Worm (Caenorhabditis elegans) whole organism, L1 larva: Measurements from ENCODE around the gene oac-12.

ENCODE experiments used
- C04F5.9 ChIP-seq: sonication (generic microtip); optimal IDR thresholded peaks from 2 replicates; lab custom pipeline; 2016; ENCODE audit warnings: missing genetic modification characterization, missing compliant biosample characterization
- C16A3.4 ChIP-seq: fragments of 150-350 bp; optimal IDR thresholded peaks from 2 replicates; lab custom pipeline; 2014; ENCODE audit warnings: missing biosample characterization, missing genetic modification characterization
- F16B12.6 ChIP-seq: fragments of 150-350 bp; optimal IDR thresholded peaks from 2 replicates; lab custom pipeline; 2014; ENCODE audit warnings: missing biosample characterization, missing genetic modification characterization
- Y116A8C.19 ChIP-seq: sonication (generic microtip); optimal IDR thresholded peaks from 2 replicates; lab custom pipeline; 2016; ENCODE audit warnings: missing compliant biosample characterization, missing genetic modification characterization, borderline replicate concordance
- alr-1 ChIP-seq: fragments of 200-800 bp; sonication (Bioruptor generic); optimal IDR thresholded peaks from 2 replicates; lab custom pipeline; 2018; ENCODE audit warnings: borderline replicate concordance, mild to moderate bottlenecking, missing genetic modification characterization, missing compliant biosample characterization
- blmp-1 ChIP-seq: fragments of 150-350 bp; optimal IDR thresholded peaks from 2 replicates; lab custom pipeline; 2014; ENCODE audit warnings: missing biosample characterization, missing genetic modification characterization
- ceh-8 ChIP-seq: fragments of 200-800 bp; sonication (Bioruptor generic); optimal IDR thresholded peaks from 2 replicates; lab custom pipeline; 2018; ENCODE audit warnings: mild to moderate bottlenecking, missing genetic modification characterization, moderate library complexity, missing compliant biosample characterization
- ceh-82 ChIP-seq, 3 experiments: fragments of 150-350 bp in 1 of 3; sonication (generic microtip) in 2 of 3; optimal IDR thresholded peaks; 2 replicates each; lab custom pipeline; 2014 to 2017; ENCODE audit warnings: missing biosample characterization in 3 of 3, missing genetic modification characterization in 3 of 3
- ceh-88 ChIP-seq: fragments of 200-800 bp; sonication (Bioruptor generic); IDR thresholded peaks from 2 replicates; pipeline ENCODE4 v1.3.6; 2022; ENCODE audit warnings: missing genetic modification characterization, missing compliant biosample characterization
- ceh-90 ChIP-seq: sonication (generic microtip); optimal IDR thresholded peaks from 2 replicates; lab custom pipeline; 2016; ENCODE audit warnings: missing genetic modification characterization, missing compliant biosample characterization
- dpl-1 ChIP-seq, 3 experiments: fragments of 150-350 bp in 2 of 3; sonication (generic microtip) in 1 of 3; optimal IDR thresholded peaks; 2 replicates each; lab custom pipeline; 2014 to 2017; ENCODE audit warnings: missing biosample characterization in 3 of 3, missing genetic modification characterization in 3 of 3, missing genetic modification reagents in 3 of 3
- dsc-1 ChIP-seq: sonication (generic microtip); optimal IDR thresholded peaks from 2 replicates; lab custom pipeline; 2016; ENCODE audit warnings: mild to moderate bottlenecking, missing genetic modification characterization, missing compliant biosample characterization
- elt-2 ChIP-seq: sonication (generic microtip); optimal IDR thresholded peaks from 2 replicates; lab custom pipeline; 2016; ENCODE audit warnings: missing genetic modification characterization, mild to moderate bottlenecking, inconsistent platforms, missing compliant biosample characterization, missing genetic modification reagents
- elt-3 ChIP-seq, 6 experiments: fragments of 150-350 bp in 1 of 6; sonication (generic microtip); optimal IDR thresholded peaks; 2 replicates each; lab custom pipeline; 2017 to 2018; ENCODE audit warnings: missing biosample characterization in 6 of 6, missing genetic modification characterization in 6 of 6, inconsistent platforms in 1 of 6
- ets-5 ChIP-seq: fragments of 200-800 bp; sonication (Bioruptor generic); IDR thresholded peaks from 2 replicates; pipeline ENCODE4 v1.3.6; 2022; ENCODE audit warnings: missing genetic modification characterization, missing compliant biosample characterization
- fkh-10 ChIP-seq: sonication (generic microtip); optimal IDR thresholded peaks from 2 replicates; lab custom pipeline; 2017; ENCODE audit warnings: missing biosample characterization, missing genetic modification reagents, missing genetic modification characterization
- fkh-4 ChIP-seq: sonication (generic microtip); optimal IDR thresholded peaks from 2 replicates; lab custom pipeline; 2016; ENCODE audit warnings: missing compliant biosample characterization, missing genetic modification characterization, borderline replicate concordance
- grh-1 ChIP-seq: fragments of 200-800 bp; sonication (Bioruptor generic); IDR thresholded peaks from 2 replicates; pipeline ENCODE4 v1.3.6; 2022; ENCODE audit warnings: missing genetic modification reagents, missing genetic modification characterization, missing compliant biosample characterization
- hlh-4 ChIP-seq: sonication (generic microtip); optimal IDR thresholded peaks from 2 replicates; lab custom pipeline; 2016; ENCODE audit warnings: mild to moderate bottlenecking, missing genetic modification characterization, missing compliant biosample characterization
- isw-1 ChIP-seq: fragments of 200-800 bp; sonication (Bioruptor generic); IDR thresholded peaks from 2 replicates; pipeline ENCODE4 v1.3.6; 2022; ENCODE audit warnings: missing genetic modification characterization, missing compliant biosample characterization
- jun-1 ChIP-seq: fragments of 150-350 bp; optimal IDR thresholded peaks from 2 replicates; lab custom pipeline; 2014; ENCODE audit warnings: missing biosample characterization, missing genetic modification reagents, missing genetic modification characterization
- lin-14 ChIP-seq: fragments of 200-800 bp; sonication (Bioruptor generic); optimal IDR thresholded peaks from 2 replicates; lab custom pipeline; 2018; ENCODE audit warnings: mild to moderate bottlenecking, missing genetic modification characterization, moderate library complexity, missing compliant biosample characterization
- lin-15B ChIP-seq: fragments of 150-350 bp; sonication (generic microtip); optimal IDR thresholded peaks from 3 replicates; lab custom pipeline; 2014; ENCODE audit warnings: missing biosample characterization, missing genetic modification characterization
- lin-35 ChIP-seq, 2 experiments: fragments of 150-350 bp; optimal IDR thresholded peaks; 2 replicates each; lab custom pipeline; 2014; ENCODE audit warnings: missing biosample characterization in 2 of 2, missing genetic modification characterization in 2 of 2, missing genetic modification reagents in 2 of 2
- lin-39 ChIP-seq: fragments of 150-350 bp; optimal IDR thresholded peaks from 2 replicates; lab custom pipeline; 2014; ENCODE audit warnings: missing biosample characterization, missing genetic modification reagents, missing genetic modification characterization
- lir-3 ChIP-seq: sonication (generic microtip); optimal IDR thresholded peaks from 2 replicates; lab custom pipeline; 2016; ENCODE audit warnings: mild to moderate bottlenecking, missing genetic modification characterization, moderate library complexity, missing compliant biosample characterization; ENCODE audit not compliant: poor library complexity
- mdl-1 ChIP-seq, 2 experiments: fragments of 150-350 bp; optimal IDR thresholded peaks; 2 replicates each; lab custom pipeline; 2014 to 2017; ENCODE audit warnings: missing biosample characterization in 2 of 2, missing genetic modification characterization in 2 of 2, inconsistent platforms in 1 of 2
- nhr-11 ChIP-seq: fragments of 150-350 bp; optimal IDR thresholded peaks from 2 replicates; lab custom pipeline; 2014; ENCODE audit warnings: missing biosample characterization, missing genetic modification characterization
- nhr-12 ChIP-seq: sonication (generic microtip); optimal IDR thresholded peaks from 2 replicates; lab custom pipeline; 2017; ENCODE audit warnings: missing biosample characterization, missing genetic modification characterization
- nhr-237 ChIP-seq: fragments of 150-350 bp; optimal IDR thresholded peaks from 2 replicates; lab custom pipeline; 2014; ENCODE audit warnings: missing biosample characterization, missing genetic modification characterization
- nhr-47 ChIP-seq: sonication (generic microtip); optimal IDR thresholded peaks from 2 replicates; lab custom pipeline; 2016; ENCODE audit warnings: mild to moderate bottlenecking, missing genetic modification characterization, moderate library complexity, missing compliant biosample characterization
- nhr-71 ChIP-seq: sonication (generic microtip); optimal IDR thresholded peaks from 2 replicates; lab custom pipeline; 2016; ENCODE audit warnings: mild to moderate bottlenecking, missing genetic modification characterization, moderate library complexity, missing compliant biosample characterization
- nhr-76 ChIP-seq: sonication (generic microtip); optimal IDR thresholded peaks from 2 replicates; lab custom pipeline; 2017; ENCODE audit warnings: missing biosample characterization, missing genetic modification characterization
- nhr-84 ChIP-seq: sonication (generic microtip); optimal IDR thresholded peaks from 2 replicates; lab custom pipeline; 2017; ENCODE audit warnings: missing biosample characterization, missing genetic modification characterization
- pax-3 ChIP-seq: fragments of 200-800 bp; sonication (Bioruptor generic); optimal IDR thresholded peaks from 2 replicates; lab custom pipeline; 2018; ENCODE audit warnings: mild to moderate bottlenecking, missing genetic modification characterization, moderate library complexity, missing compliant biosample characterization
- pqm-1 ChIP-seq: sonication (generic microtip); optimal IDR thresholded peaks from 3 replicates; lab custom pipeline; 2017; ENCODE audit warnings: missing biosample characterization, missing genetic modification characterization
- skn-1 ChIP-seq: fragments of 150-350 bp; optimal IDR thresholded peaks from 2 replicates; lab custom pipeline; 2014; ENCODE audit warnings: missing biosample characterization, missing genetic modification characterization
- snpc-4 ChIP-seq: fragments of 150-350 bp; optimal IDR thresholded peaks from 2 replicates; lab custom pipeline; 2014; ENCODE audit warnings: missing biosample characterization, missing genetic modification characterization
- sptf-1 ChIP-seq: fragments of 150-350 bp; optimal IDR thresholded peaks from 2 replicates; lab custom pipeline; 2014; ENCODE audit warnings: missing biosample characterization, missing genetic modification characterization
- sup-37 ChIP-seq: fragments of 200-800 bp; sonication (Bioruptor generic); optimal IDR thresholded peaks from 2 replicates; lab custom pipeline; 2018; ENCODE audit warnings: mild to moderate bottlenecking, missing genetic modification characterization, missing compliant biosample characterization
- swsn-7 ChIP-seq: sonication (generic microtip); optimal IDR thresholded peaks from 2 replicates; lab custom pipeline; 2016; ENCODE audit warnings: missing genetic modification characterization, missing compliant biosample characterization
- tlp-1 ChIP-seq: fragments of 150-350 bp; optimal IDR thresholded peaks from 2 replicates; lab custom pipeline; 2014; ENCODE audit warnings: missing biosample characterization, missing genetic modification characterization
- unc-130 ChIP-seq: fragments of 150-350 bp; optimal IDR thresholded peaks from 2 replicates; lab custom pipeline; 2017; ENCODE audit warnings: missing biosample characterization, missing genetic modification characterization, inconsistent platforms
- vab-15 ChIP-seq: sonication (generic microtip); optimal IDR thresholded peaks from 2 replicates; lab custom pipeline; 2017; ENCODE audit warnings: missing genotype, mild to moderate bottlenecking, missing genetic modification characterization, missing compliant biosample characterization
- xbp-1 ChIP-seq: sonication (generic microtip); optimal IDR thresholded peaks from 2 replicates; lab custom pipeline; 2016; ENCODE audit warnings: missing genetic modification characterization, missing compliant biosample characterization
- zag-1 ChIP-seq: fragments of 150-350 bp; optimal IDR thresholded peaks from 2 replicates; lab custom pipeline; 2014; ENCODE audit warnings: missing biosample characterization, missing genetic modification characterization
- zip-4 ChIP-seq: fragments of 200-800 bp; sonication (Bioruptor generic); optimal IDR thresholded peaks from 2 replicates; lab custom pipeline; 2018; ENCODE audit warnings: mild to moderate bottlenecking, missing genetic modification characterization, moderate library complexity, missing compliant biosample characterization
- ztf-11 ChIP-seq, 2 experiments: sonication (generic microtip); optimal IDR thresholded peaks; 2 replicates each; lab custom pipeline; 2016 to 2017; ENCODE audit warnings: missing genetic modification characterization in 2 of 2, missing biosample characterization in 1 of 2, missing compliant biosample characterization in 1 of 2

Gene oac-12

ce11 chrV:4357369-4357768 lies 25.0 kb upstream of the oac-12 start (continued):
- no peak for TF ChIP-seq ceh-88
- no peak for TF ChIP-seq nhr-12

- TF ChIP-seq nhr-71 (tag; lab: Kevin White, UChicago) (peak; percentile 24), grh-1 (GFP tag; lab: Robert Waterston, UW) (no peak), lin-14 (GFP tag; lab: Kevin White, UChicago) (peak; percentile 52)
Measured at ce11 chrV:4356047-4356612, 23.8 kb upstream of the oac-12 start.

ce11 chrV:4346799-4347198 lies 14.4 kb upstream of the oac-12 start, which contains the start of gene mcm-7:
Gene mcm-7 (plus strand): TSS chrV:4347166.
- TF ChIP-seq dsc-1 (tag; lab: Kevin White, UChicago): peak; percentile 12
- TF ChIP-seq zip-4 (GFP tag; lab: Kevin White, UChicago): no peak
- no peak for TF ChIP-seq nhr-76 (tag; lab: Kevin White, UChicago)
- TF ChIP-seq fkh-4 (tag; lab: Kevin White, UChicago): no peak
- TF ChIP-seq nhr-237 (tag; lab: Kevin White, UChicago): no peak
- no peak for TF ChIP-seq ztf-11 (tag; optimal IDR thresholded peaks at IDR 0.05; lab: Kevin White, UChicago)
- no peak for TF ChIP-seq alr-1 (tag; lab: Kevin White, UChicago)
- TF ChIP-seq fkh-10: no peak
- no peak for TF ChIP-seq nhr-84 (tag; lab: Kevin White, UChicago)
- TF ChIP-seq lir-3 (tag; lab: Kevin White, UChicago): no peak
- no peak for TF ChIP-seq zag-1 (tag; lab: Kevin White, UChicago)
- TF ChIP-seq ets-5 (GFP tag; lab: Robert Waterston, UW): no peak
- TF ChIP-seq snpc-4 (tag; lab: Kevin White, UChicago): peak; percentile 17
- TF ChIP-seq grh-1 (GFP tag; lab: Robert Waterston, UW): peak; percentile 14; the same call in 1 of the 2 replicates
- TF ChIP-seq nhr-11 (tag; lab: Kevin White, UChicago): no peak
- peak; percentile 33 for TF ChIP-seq lin-15B (tag; lab: Kevin White, UChicago)
- peak; percentile 94 to 98 for TF ChIP-seq lin-35 (GFP tag; optimal IDR thresholded peaks at IDR 0.05; lab: Kevin White, UChicago)
- no peak for TF ChIP-seq sup-37 (GFP tag; lab: Kevin White, UChicago)
- TF ChIP-seq nhr-47 (tag; lab: Kevin White, UChicago): peak; percentile 58
- TF ChIP-seq skn-1 (tag; lab: Kevin White, UChicago): peak; percentile 52
- peak; percentile 68 for TF ChIP-seq nhr-71 (tag; lab: Kevin White, UChicago)
- no peak for TF ChIP-seq C04F5.9
- TF ChIP-seq C16A3.4 (tag; lab: Kevin White, UChicago): peak; percentile 85
- no peak for TF ChIP-seq vab-15
- no peak for TF ChIP-seq hlh-4
- TF ChIP-seq ceh-88: no peak
- TF ChIP-seq ceh-8 (GFP tag; lab: Kevin White, UChicago): no peak
- TF ChIP-seq pqm-1 (tag; lab: Kevin White, UChicago): no peak
- TF ChIP-seq elt-3 (tag; optimal IDR thresholded peaks at IDR 0.05; lab: Kevin White, UChicago): peak in 2 of 6 experiments; percentile 11 to 58
- peak; percentile 46 for TF ChIP-seq xbp-1 (tag; lab: Kevin White, UChicago)
- TF ChIP-seq dpl-1 (GFP tag; optimal IDR thresholded peaks at IDR 0.05; lab: Kevin White, UChicago): peak; percentile 91 to 96 (median 95)
- peak; percentile 38 for TF ChIP-seq swsn-7
- peak; percentile 43 for TF ChIP-seq unc-130 (tag; lab: Kevin White, UChicago)
- no peak for TF ChIP-seq ceh-90 (tag; lab: Kevin White, UChicago)
- no peak; the same call in 1 of the 2 replicates for TF ChIP-seq isw-1
- no peak for TF ChIP-seq lin-39
- no peak for TF ChIP-seq blmp-1
- TF ChIP-seq mdl-1 (tag; optimal IDR thresholded peaks at IDR 0.05; lab: Kevin White, UChicago): peak in 1 of 2 experiments; percentile 53
- TF ChIP-seq F16B12.6 (tag; lab: Kevin White, UChicago): peak; percentile 37
- TF ChIP-seq jun-1 (tag; lab: Kevin White, UChicago): peak; percentile 18
- TF ChIP-seq tlp-1 (tag; lab: Kevin White, UChicago): no peak
- no peak for TF ChIP-seq Y116A8C.19 (tag; lab: Kevin White, UChicago)
- TF ChIP-seq sptf-1: no peak
- no peak for TF ChIP-seq elt-2 (tag; lab: Kevin White, UChicago)
- no peak for TF ChIP-seq pax-3
- TF ChIP-seq ceh-82 (tag; optimal IDR thresholded peaks at IDR 0.05; lab: Kevin White, UChicago): peak in 2 of 3 experiments; percentile 15 to 75
